Worm (Caenorhabditis elegans) whole organism, mixed stage, embryonic: Measurements from ENCODE around the gene crb-1.

Experiments used
- M03D4.4 ChIP-seq: sonication (generic microtip); optimal IDR thresholded peaks from 2 replicates; lab custom pipeline; 2017; ENCODE audit warnings: mild to moderate bottlenecking, missing genetic modification characterization, missing compliant biosample characterization
- bed-3 ChIP-seq: fragments of 200-800 bp; sonication (Bioruptor generic); optimal IDR thresholded peaks from 3 replicates; lab custom pipeline; 2018; ENCODE audit warnings: mild to moderate bottlenecking, missing genetic modification characterization, moderate library complexity, missing compliant biosample characterization
- blmp-1 ChIP-seq: fragments of 150-350 bp; optimal IDR thresholded peaks from 2 replicates; lab custom pipeline; 2014; ENCODE audit warnings: missing biosample characterization, missing genetic modification characterization
- ceh-39 ChIP-seq: fragments of 150-350 bp; optimal IDR thresholded peaks from 2 replicates; lab custom pipeline; 2014; ENCODE audit warnings: missing biosample characterization, missing genetic modification characterization
- ceh-43 ChIP-seq: fragments of 200-800 bp; sonication (Bioruptor generic); optimal IDR thresholded peaks from 2 replicates; lab custom pipeline; 2018; ENCODE audit warnings: mild to moderate bottlenecking, missing genetic modification characterization, moderate library complexity, missing compliant biosample characterization
- ces-1 ChIP-seq: fragments of 150-350 bp; optimal IDR thresholded peaks from 2 replicates; lab custom pipeline; 2014; ENCODE audit warnings: missing biosample characterization, missing genetic modification reagents, missing genetic modification characterization
- cnd-1 ChIP-seq: fragments of 200-800 bp; sonication (Bioruptor generic); optimal IDR thresholded peaks from 2 replicates; lab custom pipeline; 2018; ENCODE audit warnings: mild to moderate bottlenecking, missing genetic modification characterization, missing compliant biosample characterization
- elt-1 ChIP-seq: sonication (generic microtip); optimal IDR thresholded peaks from 2 replicates; lab custom pipeline; 2017; ENCODE audit warnings: missing genetic modification characterization, mild to moderate bottlenecking, missing compliant biosample characterization, antibody characterized with exemption, moderate library complexity, borderline replicate concordance; ENCODE audit not compliant: insufficient read depth
- elt-3 ChIP-seq: fragments of 150-350 bp; optimal IDR thresholded peaks from 2 replicates; lab custom pipeline; 2014; ENCODE audit warnings: missing biosample characterization, missing genetic modification characterization
- flh-1 ChIP-seq: fragments of 200-800 bp; sonication (Bioruptor generic); optimal IDR thresholded peaks from 2 replicates; lab custom pipeline; 2018; ENCODE audit warnings: mild to moderate bottlenecking, missing genetic modification characterization, moderate library complexity, missing compliant biosample characterization
- ham-2 ChIP-seq: fragments of 200-800 bp; sonication (Bioruptor generic); optimal IDR thresholded peaks from 2 replicates; lab custom pipeline; 2018; ENCODE audit warnings: mild to moderate bottlenecking, missing genetic modification characterization, missing compliant biosample characterization
- hlh-1 ChIP-seq: fragments of 150-350 bp; optimal IDR thresholded peaks from 2 replicates; lab custom pipeline; 2014; ENCODE audit warnings: missing biosample characterization, missing genetic modification reagents, missing genetic modification characterization
- lin-13 ChIP-seq: fragments of 150-350 bp; optimal IDR thresholded peaks from 2 replicates; lab custom pipeline; 2014; ENCODE audit warnings: missing biosample characterization, missing genetic modification characterization
- lin-32 ChIP-seq: fragments of 200-800 bp; sonication (Bioruptor generic); optimal IDR thresholded peaks from 2 replicates; lab custom pipeline; 2018; ENCODE audit warnings: mild to moderate bottlenecking, missing genetic modification characterization, missing compliant biosample characterization
- lsy-2 ChIP-seq: fragments of 150-350 bp; optimal IDR thresholded peaks from 2 replicates; lab custom pipeline; 2014; ENCODE audit warnings: missing biosample characterization, missing genetic modification characterization
- mab-5 ChIP-seq: fragments of 150-350 bp; optimal IDR thresholded peaks from 2 replicates; lab custom pipeline; 2014; ENCODE audit warnings: missing biosample characterization, missing genetic modification characterization
- mep-1 ChIP-seq: fragments of 150-350 bp; optimal IDR thresholded peaks from 2 replicates; lab custom pipeline; 2017; ENCODE audit warnings: missing biosample characterization, missing genetic modification reagents, missing genetic modification characterization, inconsistent platforms
- mls-2 ChIP-seq: sonication (generic microtip); optimal IDR thresholded peaks from 2 replicates; lab custom pipeline; 2016; ENCODE audit warnings: mild to moderate bottlenecking, missing genetic modification characterization, moderate library complexity, missing compliant biosample characterization
- nhr-12 ChIP-seq: fragments of 150-350 bp; optimal IDR thresholded peaks from 2 replicates; lab custom pipeline; 2014; ENCODE audit warnings: missing biosample characterization, missing genetic modification characterization
- nhr-237 ChIP-seq: fragments of 150-350 bp; optimal IDR thresholded peaks from 2 replicates; lab custom pipeline; 2014; ENCODE audit warnings: missing biosample characterization, missing genetic modification characterization
- nhr-28 ChIP-seq: fragments of 150-350 bp; optimal IDR thresholded peaks from 2 replicates; lab custom pipeline; 2014; ENCODE audit warnings: missing biosample characterization, missing genetic modification characterization
- nhr-76 ChIP-seq: sonication (generic microtip); optimal IDR thresholded peaks from 2 replicates; lab custom pipeline; 2017; ENCODE audit warnings: missing biosample characterization, missing genetic modification characterization
- pha-4 ChIP-seq: fragments of 150-350 bp; optimal IDR thresholded peaks from 2 replicates; lab custom pipeline; 2018; ENCODE audit warnings: missing biosample characterization, missing genetic modification reagents, missing genetic modification characterization
- sem-2 ChIP-seq: fragments of 200-800 bp; sonication (Bioruptor generic); optimal IDR thresholded peaks from 2 replicates; lab custom pipeline; 2018; ENCODE audit warnings: mild to moderate bottlenecking, missing genetic modification characterization, missing compliant biosample characterization
- snpc-4 ChIP-seq: fragments of 150-350 bp; optimal IDR thresholded peaks from 2 replicates; lab custom pipeline; 2014; ENCODE audit warnings: missing biosample characterization, missing genetic modification characterization
- sptf-1 ChIP-seq: sonication (generic microtip); optimal IDR thresholded peaks from 2 replicates; lab custom pipeline; 2017; ENCODE audit warnings: mild to moderate bottlenecking, missing genetic modification characterization, moderate library complexity, missing compliant biosample characterization
- tbx-8 ChIP-seq: fragments of 200-800 bp; sonication (Bioruptor generic); optimal IDR thresholded peaks from 2 replicates; lab custom pipeline; 2018; ENCODE audit warnings: mild to moderate bottlenecking, missing genetic modification characterization, moderate library complexity, missing compliant biosample characterization
- unc-120 ChIP-seq: sonication (generic microtip); optimal IDR thresholded peaks from 2 replicates; lab custom pipeline; 2017; ENCODE audit warnings: missing genetic modification characterization, missing compliant biosample characterization; ENCODE audit not compliant: poor library complexity, severe bottlenecking
- unc-39 ChIP-seq: fragments of 150-350 bp; optimal IDR thresholded peaks from 2 replicates; lab custom pipeline; 2014; ENCODE audit warnings: missing biosample characterization, missing genetic modification characterization
- unc-62 ChIP-seq: fragments of 150-350 bp; optimal IDR thresholded peaks from 2 replicates; lab custom pipeline; 2014; ENCODE audit warnings: missing biosample characterization, missing genetic modification reagents, missing genetic modification characterization
- zip-8 ChIP-seq: fragments of 150-350 bp; optimal IDR thresholded peaks from 2 replicates; lab custom pipeline; 2014; ENCODE audit warnings: missing biosample characterization, missing genetic modification characterization
- ztf-11 ChIP-seq: fragments of 150-350 bp; optimal IDR thresholded peaks from 2 replicates; lab custom pipeline; 2014; ENCODE audit warnings: missing biosample characterization, missing genetic modification characterization

crb-1 gene

ce11 chrX:17392182-17392581 is 21.6 kb downstream of the crb-1 start (continued):
- no peak for TF ChIP-seq bed-3 (GFP tag; lab: Kevin White, UChicago)
- peak; percentile 94 for TF ChIP-seq mep-1 (tag; lab: Kevin White, UChicago)
- no peak for TF ChIP-seq blmp-1 (tag; lab: Kevin White, UChicago)
- TF ChIP-seq sptf-1 = peak; percentile 28
- TF ChIP-seq M03D4.4 (tag; lab: Kevin White, UChicago) = no peak
- TF ChIP-seq ztf-11 (tag; lab: Kevin White, UChicago) = no peak
- TF ChIP-seq ces-1 (GFP tag; lab: Kevin White, UChicago) = peak; percentile 91
- TF ChIP-seq unc-39 = no peak
- TF ChIP-seq, all 35 proteins: peak for 10

DNA sequence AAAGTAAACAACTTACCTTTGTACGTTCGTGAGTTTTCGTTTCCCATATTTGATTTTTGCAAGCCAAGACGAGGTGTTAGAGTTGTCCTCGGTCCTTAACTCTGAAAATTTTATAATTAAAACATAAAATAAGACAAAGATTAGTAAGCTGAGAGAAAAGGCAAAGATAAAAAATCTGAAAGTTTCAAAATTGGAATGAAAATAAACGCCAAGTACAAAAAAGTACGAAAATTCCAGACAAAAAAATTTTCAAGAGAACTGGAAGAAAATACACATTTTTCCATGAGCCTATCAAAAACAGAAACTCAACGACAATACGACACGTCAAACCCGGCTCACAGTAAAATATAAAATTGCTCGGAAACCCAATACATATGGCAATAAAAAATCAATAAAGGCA is 22.3 kb downstream of the crb-1 start, which contains the start of gene F10D7.5:
TSS of gene F10D7.5 (minus strand) at position 101 of the 400 bp plus-strand sequence.
- TF ChIP-seq bed-3 (GFP tag; lab: Kevin White, UChicago) = no peak
- no peak for TF ChIP-seq elt-3 (tag; lab: Kevin White, UChicago)
- TF ChIP-seq sptf-1 = no peak
- TF ChIP-seq mab-5 (tag; lab: Kevin White, UChicago) = no peak
- TF ChIP-seq mls-2 (tag; lab: Kevin White, UChicago) = no peak
- TF ChIP-seq ces-1 (GFP tag; lab: Kevin White, UChicago) = no peak
- TF ChIP-seq flh-1 (GFP tag; lab: Kevin White, UChicago) = no peak
- no peak for TF ChIP-seq tbx-8 (GFP tag; lab: Kevin White, UChicago)
- TF ChIP-seq ceh-43 = no peak
- no peak for TF ChIP-seq cnd-1 (tag; lab: Kevin White, UChicago)
- no peak for TF ChIP-seq lin-32 (GFP tag; lab: Kevin White, UChicago)
- TF ChIP-seq ztf-11 (tag; lab: Kevin White, UChicago) = no peak

DNA sequence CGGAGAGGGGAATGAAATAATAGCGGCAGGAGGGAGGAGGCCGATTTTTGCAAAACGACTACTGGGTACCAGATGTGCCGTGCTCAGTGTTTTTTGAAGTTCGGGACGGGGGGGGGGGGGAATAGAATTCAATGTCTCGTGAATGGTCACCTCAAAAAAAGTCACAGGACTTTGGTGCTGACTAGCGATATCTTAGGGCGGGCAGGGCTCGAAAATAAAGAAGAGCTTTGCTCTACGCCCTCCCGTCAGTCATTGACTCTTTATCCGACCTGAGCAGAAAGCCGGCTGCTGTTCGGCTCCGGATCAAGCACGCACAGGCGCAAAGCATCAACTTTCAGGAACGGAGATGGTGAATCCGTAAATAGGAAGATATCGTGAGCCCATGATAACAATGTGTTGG is 23.3 kb downstream of the crb-1 start:
- TF ChIP-seq hlh-1 (tag; lab: Kevin White, UChicago) = no peak
- no peak for TF ChIP-seq lsy-2 (tag; lab: Kevin White, UChicago)
- no peak for TF ChIP-seq ceh-43
- TF ChIP-seq unc-120 = no peak
- no peak for TF ChIP-seq M03D4.4 (tag; lab: Kevin White, UChicago)
- TF ChIP-seq blmp-1 (tag; lab: Kevin White, UChicago) = no peak
- TF ChIP-seq mab-5 (tag; lab: Kevin White, UChicago) = no peak
- no peak for TF ChIP-seq lin-13 (tag; lab: Kevin White, UChicago)
- TF ChIP-seq elt-3 (tag; lab: Kevin White, UChicago) = no peak
- TF ChIP-seq zip-8 (tag; lab: Kevin White, UChicago) = no peak
- no peak for TF ChIP-seq nhr-76 (tag; lab: Kevin White, UChicago)
- TF ChIP-seq ham-2 (GFP tag; lab: Kevin White, UChicago) = no peak
- TF ChIP-seq lin-32 (GFP tag; lab: Kevin White, UChicago) = no peak
- no peak for TF ChIP-seq nhr-28
- TF ChIP-seq tbx-8 (GFP tag; lab: Kevin White, UChicago) = no peak
- no peak for TF ChIP-seq snpc-4
- no peak for TF ChIP-seq nhr-237 (tag; lab: Kevin White, UChicago)

- TF ChIP-seq sptf-1 (no peak), blmp-1 (tag; lab: Kevin White, UChicago) (no peak), zip-8 (tag; lab: Kevin White, UChicago) (no peak), unc-62 (GFP tag; lab: Kevin White, UChicago) (no peak), flh-1 (GFP tag; lab: Kevin White, UChicago) (no peak), pha-4 (tag; lab: Kevin White, UChicago) (no peak)
- TF ChIP-seq, all 35 proteins: peak for 0
These were observed 27.7 kb downstream of the crb-1 start for ce11 chrX:17386130-17386529.

ce11 chrX:17385102-17385501 is 28.7 kb downstream of the crb-1 start:
- TF ChIP-seq tbx-8 (GFP tag; lab: Kevin White, UChicago) = no peak
- no peak for TF ChIP-seq ceh-39 (tag; lab: Kevin White, UChicago)
- no peak for TF ChIP-seq sptf-1
- TF ChIP-seq nhr-12 (tag; lab: Kevin White, UChicago) = no peak
- no peak for TF ChIP-seq mls-2 (tag; lab: Kevin White, UChicago)
- TF ChIP-seq sem-2 (GFP tag; lab: Kevin White, UChicago) = no peak
- no peak for TF ChIP-seq bed-3 (GFP tag; lab: Kevin White, UChicago)
- no peak for TF ChIP-seq lin-32 (GFP tag; lab: Kevin White, UChicago)
- TF ChIP-seq ces-1 (GFP tag; lab: Kevin White, UChicago) = no peak
- TF ChIP-seq unc-120 = no peak
- no peak for TF ChIP-seq snpc-4
- no peak for TF ChIP-seq nhr-28
- TF ChIP-seq elt-1 (tag; lab: Kevin White, UChicago) = no peak
- TF ChIP-seq ceh-43 = no peak
- TF ChIP-seq lin-13 (tag; lab: Kevin White, UChicago) = no peak
